Worm (Caenorhabditis elegans): ENCODE data around the gene nhr-238.

- no peak for TF ChIP-seq ama-1 (optimal IDR thresholded peaks at IDR 0.05)
- no peak for TF ChIP-seq pes-1 (GFP tag; IDR thresholded peaks at IDR 0.05)
- no peak for TF ChIP-seq hmg-4 (GFP tag; optimal IDR thresholded peaks at IDR 0.05)
- TF ChIP-seq aly-1 (tag; optimal IDR thresholded peaks at IDR 0.05): no peak
- no peak for TF ChIP-seq B0310.2 (tag; optimal IDR thresholded peaks at IDR 0.05)
- no peak for TF ChIP-seq hmbx-1 (tag; optimal IDR thresholded peaks at IDR 0.05)
- TF ChIP-seq F13C5.2 (tag; optimal IDR thresholded peaks at IDR 0.05): no peak
- no peak for TF ChIP-seq sea-1 (GFP tag; conservative IDR thresholded peaks at IDR 0.05)
- no peak for TF ChIP-seq tra-4 (tag; optimal IDR thresholded peaks at IDR 0.05)
- no peak for TF ChIP-seq flt-1 (GFP tag; IDR thresholded peaks at IDR 0.05)
- no peak for TF ChIP-seq ceh-36 (tag; optimal IDR thresholded peaks at IDR 0.05)
These were observed 17.7 kb downstream of the nhr-238 start for ce11 chrV:1611570-1611969.
